Worm (Caenorhabditis elegans) whole organism, late embryonic: ENCODE measurements around the gene T10H9.1.

ENCODE experiments used
- ama-1 ChIP-seq: fragments of 150-350 bp; optimal IDR thresholded peaks from 2 replicates; lab custom pipeline; 2014
- ceh-14 ChIP-seq: sonication (generic microtip); optimal IDR thresholded peaks from 2 replicates; lab custom pipeline; 2016; ENCODE audit warnings: missing genotype, missing genetic modification characterization, missing compliant biosample characterization
- che-1 ChIP-seq: sonication (generic microtip); optimal IDR thresholded peaks from 2 replicates; lab custom pipeline; 2016; ENCODE audit warnings: mild to moderate bottlenecking, missing genetic modification characterization, missing compliant biosample characterization
- madf-2 ChIP-seq: sonication (generic microtip); optimal IDR thresholded peaks from 2 replicates; lab custom pipeline; 2017; ENCODE audit warnings: missing genetic modification characterization, missing compliant biosample characterization
- nfya-1 ChIP-seq: sonication (generic microtip); optimal IDR thresholded peaks from 2 replicates; lab custom pipeline; 2017; ENCODE audit warnings: missing genetic modification characterization, mild to moderate bottlenecking, missing compliant biosample characterization, antibody characterized with exemption, moderate library complexity
- pag-3 ChIP-seq: sonication (generic microtip); optimal IDR thresholded peaks from 2 replicates; lab custom pipeline; 2016; ENCODE audit warnings: missing compliant biosample characterization, missing genetic modification characterization, borderline replicate concordance
- pha-4 ChIP-seq: fragments of 150-350 bp; optimal IDR thresholded peaks from 2 replicates; lab custom pipeline; 2018; ENCODE audit warnings: missing biosample characterization, missing genetic modification reagents, missing genetic modification characterization
- sox-4 ChIP-seq: sonication (generic microtip); optimal IDR thresholded peaks from 2 replicates; lab custom pipeline; 2017; ENCODE audit warnings: mild to moderate bottlenecking, missing genetic modification characterization, inconsistent platforms, missing compliant biosample characterization
- ttx-3 ChIP-seq: sonication (generic microtip); optimal IDR thresholded peaks from 2 replicates; lab custom pipeline; 2016; ENCODE audit warnings: missing genetic modification reagents, missing genetic modification characterization, missing compliant biosample characterization
- zip-5 ChIP-seq: sonication (generic microtip); optimal IDR thresholded peaks from 2 replicates; lab custom pipeline; 2016; ENCODE audit warnings: missing genetic modification characterization, missing compliant biosample characterization

DNA sequence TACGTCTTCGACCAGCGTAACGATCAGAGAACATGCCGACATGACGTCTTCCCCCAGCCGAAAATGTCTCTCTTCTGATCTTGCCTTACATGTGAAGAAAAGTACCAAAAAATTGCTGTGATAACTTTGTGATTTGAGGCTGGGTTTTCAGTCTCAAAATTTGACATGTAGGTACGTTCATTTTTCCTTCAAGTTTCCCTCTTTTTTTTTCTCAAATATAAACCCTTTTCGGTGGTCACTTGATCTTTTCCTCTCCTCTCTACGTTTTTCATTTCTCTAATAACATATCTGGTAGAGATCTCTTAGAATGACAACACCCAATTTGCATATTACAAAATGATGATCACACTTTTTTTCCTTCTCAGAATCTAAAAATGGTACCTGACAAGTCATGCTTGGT lies 27.5 kb upstream of the T10H9.1 start, which contains the start of gene nhr-37:
- TF ChIP-seq ama-1 (lab: Kevin White, UChicago) (no peak), pha-4 (tag; lab: Kevin White, UChicago) (no peak), nfya-1 (tag; lab: Kevin White, UChicago) (no peak), che-1 (tag; lab: Kevin White, UChicago) (no peak), zip-5 (tag; lab: Kevin White, UChicago) (no peak), sox-4 (no peak), madf-2 (tag; lab: Kevin White, UChicago) (no peak), ttx-3 (tag; lab: Kevin White, UChicago) (no peak), pag-3 (tag; lab: Kevin White, UChicago) (no peak), ceh-14 (tag; lab: Kevin White, UChicago) (no peak)
